ENCODE assay signal across 1 fruit fly cellular context in the genomic region with DNA sequence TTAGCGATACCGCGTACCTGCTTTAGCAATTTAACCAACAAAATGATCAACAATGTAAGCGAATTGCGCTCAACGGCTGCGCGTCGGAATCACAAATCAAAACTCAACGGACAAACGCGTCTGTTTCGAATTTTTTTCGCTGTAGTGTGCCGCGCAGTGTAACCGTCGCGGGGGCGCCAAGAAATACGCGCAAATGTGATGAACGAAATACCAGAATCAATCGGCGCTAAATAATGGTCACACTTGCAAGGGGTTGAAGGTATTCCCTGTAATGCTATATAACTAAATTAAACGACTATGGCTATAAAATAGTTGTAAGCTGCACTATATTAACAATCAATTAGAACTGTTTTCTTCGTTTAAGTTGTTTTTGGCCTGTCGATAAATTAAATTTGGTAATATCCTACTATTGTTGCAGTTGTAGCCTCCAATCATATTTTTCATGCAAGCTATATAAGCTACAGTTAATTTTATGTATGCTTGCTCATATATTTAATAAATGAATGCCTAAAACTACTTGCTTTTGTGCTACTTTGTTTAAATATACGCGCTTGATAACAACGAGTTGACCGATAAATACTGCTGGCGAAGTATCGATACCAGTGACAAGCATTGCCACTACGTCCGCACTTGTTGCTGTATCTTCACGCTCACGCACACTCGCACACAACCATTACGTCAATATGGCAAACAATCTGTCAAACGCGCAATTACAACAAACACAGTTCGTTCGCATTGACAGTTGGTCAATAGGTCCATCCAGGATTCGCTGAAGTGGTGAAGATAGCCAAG.
A peak's percentile ranks its signal among the peaks of the same experiment; 100 is the strongest.
TF ChIP-seq lines count a peak whose summit lies in the region.

A gene (minus strand): TSS at position 190 of the 792 bp plus-strand sequence.
A gene (plus strand): TSS at position 699 of the 792 bp plus-strand sequence.

TF ChIP-seq in whole organism, embryonic, 481 proteins besides CTCF, POLR2A, EP300 and RAD21 (continued from another document and continues in another):
- peak; percentile 45 for TF ChIP-seq CG9932 (GFP tag; IDR thresholded peaks at IDR 0.05; lab: Robert Waterston, UW)
- TF ChIP-seq CG9437 (GFP tag; optimal IDR thresholded peaks at IDR 0.05; lab: Kevin White, UChicago): peak; percentile 73
- TF ChIP-seq CG14441 (GFP tag; IDR thresholded peaks at IDR 0.05; lab: Robert Waterston, UW): peak; percentile 69
- TF ChIP-seq CG9609 (GFP tag; optimal IDR thresholded peaks at IDR 0.05; lab: Kevin White, UChicago): peak; percentile 56
- peak; percentile 25 for TF ChIP-seq Usf (GFP tag; optimal IDR thresholded peaks at IDR 0.05; lab: Kevin White, UChicago)
- TF ChIP-seq gce (GFP tag; IDR thresholded peaks at IDR 0.05; lab: Robert Waterston, UW): no peak
- TF ChIP-seq CG14667 (GFP tag; IDR thresholded peaks at IDR 0.05; lab: Robert Waterston, UW): no peak
- peak; percentile 35; the same call in 1 of the 2 replicates for TF ChIP-seq al (GFP tag; IDR thresholded peaks at IDR 0.05; lab: Robert Waterston, UW)
- peak; percentile 66 for TF ChIP-seq PHDP (tag; optimal IDR thresholded peaks at IDR 0.05; lab: Kevin White, UChicago)
- peak; percentile 79 for TF ChIP-seq CG15514 (GFP tag; optimal IDR thresholded peaks at IDR 0.05; lab: Kevin White, UChicago)
- TF ChIP-seq dan (GFP tag; IDR thresholded peaks at IDR 0.05; lab: Robert Waterston, UW): no peak
- TF ChIP-seq CG31365 (tag; optimal IDR thresholded peaks at IDR 0.05; lab: Kevin White, UChicago): no peak
- TF ChIP-seq CG4404 (GFP tag; IDR thresholded peaks at IDR 0.05; lab: Robert Waterston, UW): no peak
- TF ChIP-seq seq (GFP tag; IDR thresholded peaks at IDR 0.05; lab: Robert Waterston, UW): 0 out of 2 replicates have a peak, but pooled peaks have one; percentile 6
- TF ChIP-seq kah (GFP tag; optimal IDR thresholded peaks at IDR 0.05; lab: Kevin White, UChicago): peak; percentile 77
- no peak for TF ChIP-seq toy (GFP tag; IDR thresholded peaks at IDR 0.05; lab: Robert Waterston, UW)
- TF ChIP-seq CG12942 (GFP tag; optimal IDR thresholded peaks at IDR 0.05; lab: Kevin White, UChicago): no peak
- TF ChIP-seq wor (GFP tag; IDR thresholded peaks at IDR 0.05; lab: Robert Waterston, UW): no peak
- no peak for TF ChIP-seq run (tag; optimal IDR thresholded peaks at IDR 0.05; lab: Kevin White, UChicago)
- peak; percentile 66; the same call in 1 of the 2 replicates for TF ChIP-seq ato (GFP tag; IDR thresholded peaks at IDR 0.05; lab: Robert Waterston, UW; ENCODE audit: partially characterized antibody)
- peak; percentile 57; the same call in 1 of the 2 replicates for TF ChIP-seq Drgx (GFP tag; IDR thresholded peaks at IDR 0.05; lab: Robert Waterston, UW)
- no peak for TF ChIP-seq ab (GFP tag; optimal IDR thresholded peaks at IDR 0.05; lab: Kevin White, UChicago)
- no peak for TF ChIP-seq CG7271 (tag; optimal IDR thresholded peaks at IDR 0.05; lab: Kevin White, UChicago)
- no peak for TF ChIP-seq odd (GFP tag; optimal IDR thresholded peaks at IDR 0.05; lab: Kevin White, UChicago)
- peak; percentile 80 for TF ChIP-seq amos (GFP tag; IDR thresholded peaks at IDR 0.05; lab: Robert Waterston, UW; ENCODE audit: partially characterized antibody)
- no peak for TF ChIP-seq CkIIα-i1 (GFP tag; IDR thresholded peaks at IDR 0.05; lab: Robert Waterston, UW)
- peak; percentile 44 for TF ChIP-seq CG8478 (optimal IDR thresholded peaks at IDR 0.05; lab: Kevin White, UChicago)
- peak; percentile 93 for TF ChIP-seq gfzf (GFP tag; optimal IDR thresholded peaks at IDR 0.05; lab: Kevin White, UChicago)
- no peak for TF ChIP-seq ham (GFP tag; IDR thresholded peaks at IDR 0.05; lab: Robert Waterston, UW)
- TF ChIP-seq CG15479 (GFP tag; optimal IDR thresholded peaks at IDR 0.05; lab: Kevin White, UChicago): no peak
- TF ChIP-seq CG1024 (GFP tag; IDR thresholded peaks at IDR 0.05; lab: Robert Waterston, UW): 0 out of 2 replicates have a peak, but pooled peaks have one; percentile 36
- TF ChIP-seq Gsc (GFP tag; IDR thresholded peaks at IDR 0.05; lab: Robert Waterston, UW): no peak
- peak; percentile 35 for TF ChIP-seq chn (GFP tag; optimal IDR thresholded peaks at IDR 0.05; lab: Kevin White, UChicago)
- TF ChIP-seq CG6765 (GFP tag; optimal IDR thresholded peaks at IDR 0.05; lab: Kevin White, UChicago): peak; percentile 28
- peak; percentile 81 for TF ChIP-seq CG17361 (GFP tag; IDR thresholded peaks at IDR 0.05; lab: Robert Waterston, UW)
- TF ChIP-seq tup (GFP tag; optimal IDR thresholded peaks at IDR 0.05; lab: Kevin White, UChicago): no peak
- no peak for TF ChIP-seq HmgD (GFP tag; optimal IDR thresholded peaks at IDR 0.05; lab: Kevin White, UChicago)
- TF ChIP-seq CG8359 (GFP tag; optimal IDR thresholded peaks at IDR 0.05; lab: Kevin White, UChicago; ENCODE audit: borderline replicate concordance): no peak
- peak; percentile 44 for TF ChIP-seq dmrt11E (tag; optimal IDR thresholded peaks at IDR 0.05; lab: Kevin White, UChicago)
- peak; percentile 15 for TF ChIP-seq maf-S (GFP tag; optimal IDR thresholded peaks at IDR 0.05; lab: Kevin White, UChicago)
- no peak; the same call in 1 of the 2 replicates for TF ChIP-seq sob (GFP tag; IDR thresholded peaks at IDR 0.05; lab: Robert Waterston, UW)
- TF ChIP-seq Vsx1 (GFP tag; optimal IDR thresholded peaks at IDR 0.05; lab: Kevin White, UChicago): no peak
- TF ChIP-seq CG17328 (GFP tag; IDR thresholded peaks at IDR 0.05; lab: Robert Waterston, UW): no peak
- TF ChIP-seq Gug (GFP tag; IDR thresholded peaks at IDR 0.05; lab: Robert Waterston, UW): no peak
- peak; percentile 64 for TF ChIP-seq CG11504 (tag; optimal IDR thresholded peaks at IDR 0.05; lab: Kevin White, UChicago)
- no peak for TF ChIP-seq sisA (GFP tag; IDR thresholded peaks at IDR 0.05; lab: Robert Waterston, UW)
- peak; percentile 47 for TF ChIP-seq grau (tag; optimal IDR thresholded peaks at IDR 0.05; lab: Kevin White, UChicago)
- TF ChIP-seq CG15011 (GFP tag; optimal IDR thresholded peaks at IDR 0.05; lab: Kevin White, UChicago): no peak
- peak; percentile 27 for TF ChIP-seq Dek (tag; optimal IDR thresholded peaks at IDR 0.05; lab: Kevin White, UChicago)
- peak; percentile 76 for TF ChIP-seq row (GFP tag; IDR thresholded peaks at IDR 0.05; lab: Robert Waterston, UW)
- peak; percentile 24 for TF ChIP-seq Fer3 (tag; optimal IDR thresholded peaks at IDR 0.05; lab: Kevin White, UChicago)
- peak; percentile 52 for TF ChIP-seq CG3281 (GFP tag; optimal IDR thresholded peaks at IDR 0.05; lab: Kevin White, UChicago)
- TF ChIP-seq cato (GFP tag; optimal IDR thresholded peaks at IDR 0.05; lab: Kevin White, UChicago; ENCODE audit: borderline replicate concordance): peak; percentile 25
- no peak for TF ChIP-seq aop (GFP tag; IDR thresholded peaks at IDR 0.05; lab: Robert Waterston, UW)
- peak; percentile 72 for TF ChIP-seq Opbp (GFP tag; IDR thresholded peaks at IDR 0.05; lab: Robert Waterston, UW; ENCODE audit: partially characterized antibody)
- peak; percentile 17; the same call in 1 of the 2 replicates for TF ChIP-seq CG4730 (GFP tag; IDR thresholded peaks at IDR 0.05; lab: Robert Waterston, UW)
- TF ChIP-seq danr (GFP tag; IDR thresholded peaks at IDR 0.05; lab: Robert Waterston, UW): no peak
- 0 out of 3 replicates have a peak, but pooled peaks have one; percentile 16 for TF ChIP-seq CG11560 (tag; IDR thresholded peaks at IDR 0.05; lab: Robert Waterston, UW)
- TF ChIP-seq sna (GFP tag; IDR thresholded peaks at IDR 0.05; lab: Robert Waterston, UW; ENCODE audit: partially characterized antibody): peak; percentile 65
- TF ChIP-seq CG10543 (GFP tag; optimal IDR thresholded peaks at IDR 0.05; lab: Kevin White, UChicago): peak; percentile 20
- TF ChIP-seq CG17359 (tag; optimal IDR thresholded peaks at IDR 0.05; lab: Kevin White, UChicago): peak; percentile 59
- peak; percentile 68 for TF ChIP-seq CG14710 (tag; optimal IDR thresholded peaks at IDR 0.05; lab: Kevin White, UChicago)
- TF ChIP-seq CG31441 (GFP tag; IDR thresholded peaks at IDR 0.05; lab: Robert Waterston, UW): peak; percentile 41; the same call in 1 of the 2 replicates
- peak; percentile 58 for TF ChIP-seq MBD-R2 (GFP tag; IDR thresholded peaks at IDR 0.05; lab: Robert Waterston, UW)
- TF ChIP-seq CG34422 (GFP tag; IDR thresholded peaks at IDR 0.05; lab: Robert Waterston, UW): 0 out of 3 replicates have a peak, but pooled peaks have one; percentile 36
- TF ChIP-seq Poxn (GFP tag; IDR thresholded peaks at IDR 0.05; lab: Robert Waterston, UW): no peak
- peak; percentile 54 for TF ChIP-seq Lhr (GFP tag; optimal IDR thresholded peaks at IDR 0.05; lab: Kevin White, UChicago)
- TF ChIP-seq Neu2 (GFP tag; optimal IDR thresholded peaks at IDR 0.05; lab: Kevin White, UChicago; ENCODE audit: borderline replicate concordance): peak; percentile 61
- TF ChIP-seq Hand (GFP tag; optimal IDR thresholded peaks at IDR 0.05; lab: Kevin White, UChicago): no peak
- no peak for TF ChIP-seq insv (GFP tag; optimal IDR thresholded peaks at IDR 0.05; lab: Kevin White, UChicago)
- peak; percentile 99 for TF ChIP-seq MESR4 (GFP tag; optimal IDR thresholded peaks at IDR 0.05; lab: Kevin White, UChicago)
- peak; percentile 48; the same call in 1 of the 2 replicates for TF ChIP-seq CG6689 (GFP tag; IDR thresholded peaks at IDR 0.05; lab: Robert Waterston, UW)
- peak; percentile 33 for TF ChIP-seq CG18011 (GFP tag; optimal IDR thresholded peaks at IDR 0.05; lab: Kevin White, UChicago)
- peak; percentile 57 for TF ChIP-seq CG12769 (tag; optimal IDR thresholded peaks at IDR 0.05; lab: Kevin White, UChicago)
- TF ChIP-seq CG2712 (tag; optimal IDR thresholded peaks at IDR 0.05; lab: Kevin White, UChicago): peak; percentile 64
- TF ChIP-seq Hr78 (GFP tag; optimal IDR thresholded peaks at IDR 0.05; lab: Kevin White, UChicago): no peak
- TF ChIP-seq lbe (GFP tag; optimal IDR thresholded peaks at IDR 0.05; lab: Kevin White, UChicago): no peak
- 0 out of 3 replicates have a peak, but pooled peaks have one; percentile 24 for TF ChIP-seq Aef1 (GFP tag; IDR thresholded peaks at IDR 0.05; lab: Robert Waterston, UW)
- peak; percentile 53 for TF ChIP-seq CG9817 (tag; optimal IDR thresholded peaks at IDR 0.05; lab: Kevin White, UChicago)
- no peak for TF ChIP-seq CG33557 (GFP tag; optimal IDR thresholded peaks at IDR 0.05; lab: Kevin White, UChicago)
- TF ChIP-seq hbn (GFP tag; IDR thresholded peaks at IDR 0.05; lab: Robert Waterston, UW; ENCODE audit: partially characterized antibody): peak; percentile 52
- TF ChIP-seq Nf-YA (GFP tag; IDR thresholded peaks at IDR 0.05; lab: Robert Waterston, UW): no peak
- peak; percentile 79 for TF ChIP-seq Med (GFP tag; lab: Kevin White, UChicago)
- TF ChIP-seq B-H1 (GFP tag; IDR thresholded peaks at IDR 0.05; lab: Robert Waterston, UW): no peak
- no peak for TF ChIP-seq CG10431 (GFP tag; optimal IDR thresholded peaks at IDR 0.05; lab: Kevin White, UChicago)
- TF ChIP-seq mld (GFP tag; IDR thresholded peaks at IDR 0.05; lab: Robert Waterston, UW; ENCODE audit: partially characterized antibody): peak; percentile 54; the same call in 1 of the 3 replicates
- peak; percentile 22; the same call in 1 of the 2 replicates for TF ChIP-seq lmd (GFP tag; IDR thresholded peaks at IDR 0.05; lab: Robert Waterston, UW)
- TF ChIP-seq da (GFP tag; optimal IDR thresholded peaks at IDR 0.05; lab: Kevin White, UChicago): no peak
- TF ChIP-seq ERR (GFP tag; optimal IDR thresholded peaks at IDR 0.05; lab: Kevin White, UChicago): no peak
- TF ChIP-seq pfk (GFP tag; optimal IDR thresholded peaks at IDR 0.05; lab: Kevin White, UChicago): no peak
- TF ChIP-seq stwl (tag; optimal IDR thresholded peaks at IDR 0.05; lab: Kevin White, UChicago): peak; percentile 78
- peak; percentile 38 for TF ChIP-seq Blimp-1 (GFP tag; optimal IDR thresholded peaks at IDR 0.05; lab: Kevin White, UChicago)
- peak; percentile 41 for TF ChIP-seq dm (GFP tag; optimal IDR thresholded peaks at IDR 0.05; lab: Kevin White, UChicago)
- TF ChIP-seq Mad (GFP tag; optimal IDR thresholded peaks at IDR 0.05; lab: Kevin White, UChicago): no peak
- 0 out of 3 replicates have a peak, but pooled peaks have one; percentile 54 for TF ChIP-seq Dbx (GFP tag; IDR thresholded peaks at IDR 0.05; lab: Robert Waterston, UW)
- peak; percentile 5 for TF ChIP-seq zen (tag; optimal IDR thresholded peaks at IDR 0.05; lab: Kevin White, UChicago)
- TF ChIP-seq nmo (GFP tag; optimal IDR thresholded peaks at IDR 0.05; lab: Kevin White, UChicago): peak; percentile 75
- TF ChIP-seq ken (GFP tag; IDR thresholded peaks at IDR 0.05; lab: Robert Waterston, UW): no peak
- TF ChIP-seq Pdp1 (GFP tag; optimal IDR thresholded peaks at IDR 0.05; lab: Kevin White, UChicago): peak; percentile 9 to 88
- TF ChIP-seq sr (GFP tag; IDR thresholded peaks at IDR 0.05; lab: Robert Waterston, UW): no peak
- TF ChIP-seq Ets97D (GFP tag; optimal IDR thresholded peaks at IDR 0.05; lab: Kevin White, UChicago): peak; percentile 62
- peak; percentile 51 for TF ChIP-seq lilli (GFP tag; optimal IDR thresholded peaks at IDR 0.05; lab: Kevin White, UChicago)
- TF ChIP-seq Atf3 (GFP tag; optimal IDR thresholded peaks at IDR 0.05; lab: Kevin White, UChicago): peak; percentile 17
- TF ChIP-seq Trl (optimal IDR thresholded peaks at IDR 0.05; lab: Kevin White, UChicago): no peak
- TF ChIP-seq Trl (GFP tag; optimal IDR thresholded peaks at IDR 0.05; lab: Kevin White, UChicago): no peak
- TF ChIP-seq CG3838 (GFP tag; optimal IDR thresholded peaks at IDR 0.05; lab: Kevin White, UChicago): no peak
- TF ChIP-seq CG10979 (tag; optimal IDR thresholded peaks at IDR 0.05; lab: Kevin White, UChicago): no peak
- no peak for TF ChIP-seq GATAe (GFP tag; conservative IDR thresholded peaks at IDR 0.05; lab: Robert Waterston, UW)
- TF ChIP-seq zen2 (GFP tag; IDR thresholded peaks at IDR 0.05; lab: Robert Waterston, UW; ENCODE audit: partially characterized antibody): peak; percentile 53; the same call in 1 of the 3 replicates
- TF ChIP-seq slou (GFP tag; optimal IDR thresholded peaks at IDR 0.05; lab: Kevin White, UChicago): no peak
- no peak for TF ChIP-seq Fer2 (tag; optimal IDR thresholded peaks at IDR 0.05; lab: Kevin White, UChicago)
- TF ChIP-seq CG8765 (GFP tag; IDR thresholded peaks at IDR 0.05; lab: Robert Waterston, UW): no peak
- no peak for TF ChIP-seq usp (GFP tag; optimal IDR thresholded peaks at IDR 0.05; lab: Kevin White, UChicago)
- TF ChIP-seq CG8924 (tag; optimal IDR thresholded peaks at IDR 0.05; lab: Kevin White, UChicago): peak; percentile 58
- no peak for TF ChIP-seq MTF-1 (GFP tag; optimal IDR thresholded peaks at IDR 0.05; lab: Kevin White, UChicago; ENCODE audit: borderline replicate concordance)
- peak; percentile 48 for TF ChIP-seq CG18599 (GFP tag; optimal IDR thresholded peaks at IDR 0.05; lab: Kevin White, UChicago)
- peak; percentile 22 for TF ChIP-seq CG17385 (GFP tag; optimal IDR thresholded peaks at IDR 0.05; lab: Kevin White, UChicago)
- TF ChIP-seq CG8281 (tag; optimal IDR thresholded peaks at IDR 0.05; lab: Kevin White, UChicago): peak; percentile 100
- peak; percentile 38; the same call in 2 of the 3 replicates for TF ChIP-seq vnd (GFP tag; IDR thresholded peaks at IDR 0.05; lab: Robert Waterston, UW; ENCODE audit: partially characterized antibody)
